Fruit fly (Drosophila melanogaster) whole organism, prepupa: ENCODE measurements around the gene CG2202.

Experiments used
- Blimp-1 ChIP-seq: fragments of 200-800 bp; sonication (Bioruptor generic); optimal IDR thresholded peaks from 3 replicates; lab custom pipeline; 2017; ENCODE audit warnings: missing biosample characterization, missing genetic modification characterization, mild to moderate bottlenecking, moderate library complexity, missing genetic modification reagents
- CG10631 ChIP-seq: fragments of 200-800 bp; sonication (Bioruptor generic); optimal IDR thresholded peaks from 2 replicates; lab custom pipeline; 2016; ENCODE audit warnings: missing biosample characterization, missing genetic modification characterization
- CG10669 ChIP-seq: fragments of 200-800 bp; sonication (Bioruptor generic); optimal IDR thresholded peaks from 3 replicates; lab custom pipeline; 2018; ENCODE audit warnings: missing biosample characterization, mild to moderate bottlenecking, missing genetic modification characterization, moderate library complexity
- CG11294 ChIP-seq: fragments of 200-800 bp; sonication (Bioruptor generic); IDR thresholded peaks from 2 replicates; pipeline ENCODE4 v1.3.6; 2022; ENCODE audit warnings: missing biosample characterization, missing genetic modification characterization
- CG11762 ChIP-seq: fragments of 200-800 bp; sonication (Bioruptor generic); optimal IDR thresholded peaks from 3 replicates; lab custom pipeline; 2016; ENCODE audit warnings: missing biosample characterization, missing genetic modification characterization; ENCODE audit not compliant: insufficient read depth
- CG11902 ChIP-seq: fragments of 200-800 bp; sonication (Bioruptor generic); optimal IDR thresholded peaks from 3 replicates; lab custom pipeline; 2016; ENCODE audit warnings: missing biosample characterization, missing genetic modification characterization
- CG15336 ChIP-seq: fragments of 200-800 bp; sonication (Bioruptor generic); IDR thresholded peaks from 2 replicates; pipeline ENCODE4 v1.3.6; 2022; ENCODE audit warnings: missing biosample characterization, missing genetic modification characterization
- CG1621 ChIP-seq: fragments of 200-800 bp; sonication (Bioruptor generic); optimal IDR thresholded peaks from 3 replicates; lab custom pipeline; 2018; ENCODE audit warnings: missing biosample characterization, mild to moderate bottlenecking, missing genetic modification characterization
- CG16779 ChIP-seq: fragments of 200-800 bp; sonication (Bioruptor generic); optimal IDR thresholded peaks from 3 replicates; lab custom pipeline; 2017; ENCODE audit warnings: missing biosample characterization, mild to moderate bottlenecking, missing genetic modification characterization
- CG31627 ChIP-seq: fragments of 200-800 bp; sonication (Bioruptor generic); optimal IDR thresholded peaks from 3 replicates; lab custom pipeline; 2016; ENCODE audit warnings: missing biosample characterization, missing genetic modification characterization
- CG32006 ChIP-seq: fragments of 200-800 bp; sonication (Bioruptor generic); optimal IDR thresholded peaks from 3 replicates; lab custom pipeline; 2017; ENCODE audit warnings: missing biosample characterization, mild to moderate bottlenecking, missing genetic modification characterization
- CG34406 ChIP-seq: fragments of 200-800 bp; sonication (Bioruptor generic); optimal IDR thresholded peaks from 3 replicates; lab custom pipeline; 2016; ENCODE audit warnings: missing biosample characterization, missing genetic modification characterization
- CG3919 ChIP-seq: fragments of 200-800 bp; sonication (Bioruptor generic); optimal IDR thresholded peaks from 3 replicates; lab custom pipeline; 2016; ENCODE audit warnings: missing biosample characterization, missing genetic modification characterization
- CG6163 ChIP-seq: fragments of 200-800 bp; sonication (Bioruptor generic); IDR thresholded peaks from 3 replicates; pipeline ENCODE4 v1.3.6; 2022; ENCODE audit warnings: missing biosample characterization, missing genetic modification characterization
- CG6276 ChIP-seq: fragments of 200-800 bp; sonication (Bioruptor generic); optimal IDR thresholded peaks from 2 replicates; lab custom pipeline; 2017; ENCODE audit warnings: missing biosample characterization, mild to moderate bottlenecking, missing genetic modification characterization
- CG6792 ChIP-seq: fragments of 200-800 bp; sonication (Bioruptor generic); optimal IDR thresholded peaks from 3 replicates; lab custom pipeline; 2016; ENCODE audit warnings: missing biosample characterization, missing genetic modification characterization
- CG6808 ChIP-seq: fragments of 200-800 bp; sonication (Bioruptor generic); optimal IDR thresholded peaks from 3 replicates; lab custom pipeline; 2017; ENCODE audit warnings: missing biosample characterization, missing genetic modification characterization, mild to moderate bottlenecking, moderate library complexity, missing genetic modification reagents
- CG6854 ChIP-seq: fragments of 200-800 bp; sonication (Bioruptor generic); optimal IDR thresholded peaks from 2 replicates; lab custom pipeline; 2017; ENCODE audit warnings: missing biosample characterization, mild to moderate bottlenecking, missing genetic modification characterization
- CG7368 ChIP-seq: fragments of 200-800 bp; sonication (Bioruptor generic); optimal IDR thresholded peaks from 3 replicates; lab custom pipeline; 2016; ENCODE audit warnings: missing biosample characterization, missing genetic modification characterization
- CG8119 ChIP-seq: fragments of 200-800 bp; sonication (Bioruptor generic); IDR thresholded peaks from 3 replicates; pipeline ENCODE4 v1.3.6; 2022; ENCODE audit warnings: missing biosample characterization, missing genetic modification characterization
- CG8319 ChIP-seq: fragments of 200-800 bp; sonication (Bioruptor generic); optimal IDR thresholded peaks from 3 replicates; lab custom pipeline; 2016; ENCODE audit warnings: missing biosample characterization, missing genetic modification characterization
- CG8632 ChIP-seq: fragments of 200-800 bp; sonication (Bioruptor generic); optimal IDR thresholded peaks from 3 replicates; lab custom pipeline; 2016; ENCODE audit warnings: missing biosample characterization, missing genetic modification characterization
- Eip78C ChIP-seq: fragments of 200-800 bp; sonication (Bioruptor generic); peaks from one replicate; lab custom pipeline; 2016; ENCODE audit warnings: missing biosample characterization, missing genetic modification characterization
- Eip93F ChIP-seq: fragments of 200-800 bp; sonication (Bioruptor generic); optimal IDR thresholded peaks from 2 replicates; lab custom pipeline; 2016; ENCODE audit warnings: missing biosample characterization, mild to moderate bottlenecking, missing genetic modification characterization
- Ets21C ChIP-seq: fragments of 200-800 bp; sonication (Bioruptor generic); optimal IDR thresholded peaks from 3 replicates; lab custom pipeline; 2016; ENCODE audit warnings: missing biosample characterization, missing genetic modification characterization
- Ets96B ChIP-seq: fragments of 200-800 bp; optimal IDR thresholded peaks from 2 replicates; lab custom pipeline; 2019; ENCODE audit warnings: missing biosample characterization, mild to moderate bottlenecking, missing genetic modification characterization, moderate library complexity
- Gug ChIP-seq: fragments of 200-800 bp; sonication (Bioruptor generic); IDR thresholded peaks from 2 replicates; pipeline ENCODE4 v1.3.6; 2022; ENCODE audit warnings: missing biosample characterization, missing genetic modification characterization
- Hr38 ChIP-seq: sonication (Bioruptor generic); optimal IDR thresholded peaks from 2 replicates; lab custom pipeline; 2016; ENCODE audit warnings: missing biosample characterization, missing genetic modification characterization
- Hr39 ChIP-seq: fragments of 200-800 bp; sonication (Bioruptor generic); optimal IDR thresholded peaks from 2 replicates; lab custom pipeline; 2016; ENCODE audit warnings: missing biosample characterization, missing genetic modification characterization
- Lpt ChIP-seq: fragments of 200-800 bp; sonication (Bioruptor generic); optimal IDR thresholded peaks from 3 replicates; lab custom pipeline; 2016; ENCODE audit warnings: missing biosample characterization, missing genetic modification characterization
- Met ChIP-seq: fragments of 200-800 bp; sonication (Bioruptor generic); optimal IDR thresholded peaks from 3 replicates; lab custom pipeline; 2016; ENCODE audit warnings: missing biosample characterization, missing genetic modification characterization
- Smox ChIP-seq: fragments of 200-800 bp; sonication (Bioruptor generic); optimal IDR thresholded peaks from 3 replicates; lab custom pipeline; 2016; ENCODE audit warnings: missing biosample characterization, missing genetic modification characterization
- Sox102F ChIP-seq: fragments of 200-800 bp; sonication (Bioruptor generic); optimal IDR thresholded peaks from 2 replicates; lab custom pipeline; 2016; ENCODE audit warnings: missing biosample characterization, mild to moderate bottlenecking, missing genetic modification characterization
- Sox14 ChIP-seq: fragments of 200-800 bp; sonication (Bioruptor generic); optimal IDR thresholded peaks from 3 replicates; lab custom pipeline; 2016; ENCODE audit warnings: missing biosample characterization, missing genetic modification characterization
- Sox15 ChIP-seq: fragments of 200-800 bp; sonication (Bioruptor generic); optimal IDR thresholded peaks from 3 replicates; lab custom pipeline; 2016; ENCODE audit warnings: missing biosample characterization, missing genetic modification characterization
- achi ChIP-seq: fragments of 200-800 bp; sonication (Bioruptor generic); optimal IDR thresholded peaks from 3 replicates; lab custom pipeline; 2016; ENCODE audit warnings: missing biosample characterization, missing genetic modification characterization
- cyc ChIP-seq: fragments of 200-800 bp; sonication (Bioruptor generic); optimal IDR thresholded peaks from 3 replicates; lab custom pipeline; 2016; ENCODE audit warnings: missing biosample characterization, missing genetic modification characterization
- dac ChIP-seq: fragments of 200-800 bp; sonication (Bioruptor generic); optimal IDR thresholded peaks from 2 replicates; lab custom pipeline; 2017; ENCODE audit warnings: missing biosample characterization, mild to moderate bottlenecking, missing genetic modification characterization
- dsx ChIP-seq: fragments of 200-800 bp; optimal IDR thresholded peaks from 3 replicates; lab custom pipeline; 2019; ENCODE audit warnings: missing biosample characterization, mild to moderate bottlenecking, missing genetic modification characterization, moderate library complexity; ENCODE audit not compliant: poor library complexity, severe bottlenecking
- eg ChIP-seq: fragments of 200-800 bp; sonication (Bioruptor generic); IDR thresholded peaks from 3 replicates; pipeline ENCODE4 v1.3.6; 2022; ENCODE audit warnings: missing biosample characterization, missing genetic modification characterization
- esn ChIP-seq: fragments of 200-800 bp; sonication (Bioruptor generic); optimal IDR thresholded peaks from 2 replicates; lab custom pipeline; 2016; ENCODE audit warnings: missing biosample characterization, mild to moderate bottlenecking, missing genetic modification characterization, moderate library complexity
- fd59A ChIP-seq: fragments of 200-800 bp; sonication (Bioruptor generic); optimal IDR thresholded peaks from 2 replicates; lab custom pipeline; 2017; ENCODE audit warnings: missing biosample characterization, mild to moderate bottlenecking, missing genetic modification characterization, missing genetic modification reagents
- fd85E ChIP-seq: fragments of 200-800 bp; sonication (Bioruptor generic); optimal IDR thresholded peaks from 3 replicates; lab custom pipeline; 2016; ENCODE audit warnings: missing biosample characterization, missing genetic modification characterization
- fkh ChIP-seq: fragments of 200-800 bp; sonication (Bioruptor generic); optimal IDR thresholded peaks from 3 replicates; lab custom pipeline; 2017; ENCODE audit warnings: missing biosample characterization, mild to moderate bottlenecking, missing genetic modification characterization, moderate library complexity
- lz ChIP-seq: fragments of 200-800 bp; sonication (Bioruptor generic); optimal IDR thresholded peaks from 3 replicates; lab custom pipeline; 2016; ENCODE audit warnings: missing biosample characterization, missing genetic modification characterization
- net ChIP-seq: fragments of 200-800 bp; sonication (Bioruptor generic); optimal IDR thresholded peaks from 3 replicates; lab custom pipeline; 2016; ENCODE audit warnings: missing biosample characterization, missing genetic modification characterization
- pdm3 ChIP-seq: fragments of 200-800 bp; sonication (Bioruptor generic); optimal IDR thresholded peaks from 3 replicates; lab custom pipeline; 2016; ENCODE audit warnings: missing biosample characterization, missing genetic modification characterization
- salr ChIP-seq, 2 experiments: fragments of 200-800 bp; sonication (Bioruptor generic); optimal IDR thresholded peaks; 3 replicates each; lab custom pipeline; 2016 to 2018; ENCODE audit warnings: missing biosample characterization in 2 of 2, missing genetic modification characterization in 2 of 2, mild to moderate bottlenecking in 1 of 2
- spab ChIP-seq: fragments of 200-800 bp; sonication (Bioruptor generic); optimal IDR thresholded peaks from 2 replicates; lab custom pipeline; 2017; ENCODE audit warnings: missing biosample characterization, mild to moderate bottlenecking, missing genetic modification characterization, missing genetic modification reagents
- ss ChIP-seq, 2 experiments: fragments of 200-800 bp; sonication (Bioruptor generic); optimal IDR thresholded peaks; 2 replicates in 1 of 2; 3 replicates in 1 of 2; lab custom pipeline; 2017 to 2018; ENCODE audit warnings: mild to moderate bottlenecking in 2 of 2, missing biosample characterization in 2 of 2, missing genetic modification characterization in 2 of 2, moderate library complexity in 1 of 2
- svp ChIP-seq: fragments of 200-800 bp; sonication (Bioruptor generic); peaks from one replicate; lab custom pipeline; 2016; ENCODE audit warnings: missing biosample characterization, missing genetic modification characterization
- topi ChIP-seq: fragments of 200-800 bp; sonication (Bioruptor generic); optimal IDR thresholded peaks from 3 replicates; lab custom pipeline; 2016; ENCODE audit warnings: missing biosample characterization, missing genetic modification characterization
- vri ChIP-seq: fragments of 200-800 bp; sonication (Bioruptor generic); optimal IDR thresholded peaks from 3 replicates; lab custom pipeline; 2016; ENCODE audit warnings: missing biosample characterization, mild to moderate bottlenecking, missing genetic modification characterization

Gene CG2202

DNA sequence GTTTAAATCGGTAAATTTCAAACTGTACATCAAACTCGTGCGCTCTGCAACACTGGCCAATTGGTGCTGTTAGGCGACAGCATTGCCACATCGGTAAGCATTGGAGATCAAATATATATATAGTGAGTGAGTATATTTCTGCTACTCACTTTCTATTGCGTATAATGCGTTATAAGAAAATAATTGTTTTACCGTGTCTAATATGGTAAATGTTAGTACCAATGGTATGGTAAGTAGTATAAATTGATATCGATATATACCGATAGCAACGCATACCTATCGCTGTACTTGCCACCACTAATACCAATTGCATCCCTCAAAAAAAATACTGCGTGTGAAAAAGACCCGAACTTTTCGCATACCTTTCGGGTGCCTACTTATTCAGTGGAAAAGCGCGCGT lies 8.8 kb downstream of the CG2202 start, which contains the start of the genes sofe and CG2186:
Gene sofe (minus strand): TSS at position 38 of the 400 bp plus-strand sequence.
Gene CG2186 (plus strand): TSS at position 280 of the 400 bp plus-strand sequence.
- peak; percentile 69 for TF ChIP-seq Eip78C
- peak; percentile 43 for TF ChIP-seq esn
- TF ChIP-seq CG16779 (tag; lab: Kevin White, UChicago): no peak
- no peak for TF ChIP-seq CG11762 (GFP tag; lab: Kevin White, UChicago)
- TF ChIP-seq vri (GFP tag; lab: Kevin White, UChicago): no peak
- TF ChIP-seq dac (GFP tag; lab: Kevin White, UChicago): no peak
- TF ChIP-seq Lpt (GFP tag; lab: Kevin White, UChicago): no peak
- TF ChIP-seq dsx: no peak
- no peak for TF ChIP-seq CG15336 (GFP tag; lab: Robert Waterston, UW)
- no peak for TF ChIP-seq pdm3
- no peak for TF ChIP-seq CG7368 (GFP tag; lab: Kevin White, UChicago)
- TF ChIP-seq CG1621 (tag; lab: Kevin White, UChicago): no peak
- TF ChIP-seq CG6276 (GFP tag; lab: Kevin White, UChicago): no peak
- no peak for TF ChIP-seq CG3919
- TF ChIP-seq fd85E (GFP tag; lab: Kevin White, UChicago): no peak
- TF ChIP-seq CG11294: no peak
- no peak for TF ChIP-seq CG34406
- no peak for TF ChIP-seq Hr38 (GFP tag; lab: Kevin White, UChicago)
- TF ChIP-seq ss (GFP tag; optimal IDR thresholded peaks at IDR 0.05; lab: Kevin White, UChicago): no peak
- TF ChIP-seq topi: peak; percentile 33
- TF ChIP-seq CG31627: peak; percentile 53
- no peak for TF ChIP-seq CG11902 (GFP tag; lab: Kevin White, UChicago)
- TF ChIP-seq CG6854: no peak
- no peak for TF ChIP-seq net (GFP tag; lab: Kevin White, UChicago)
- TF ChIP-seq Met (GFP tag; lab: Kevin White, UChicago): no peak
- no peak for TF ChIP-seq CG10669 (GFP tag; lab: Kevin White, UChicago)
- no peak for TF ChIP-seq Blimp-1 (GFP tag; lab: Kevin White, UChicago)
- peak; percentile 40 for TF ChIP-seq Ets21C (GFP tag; lab: Kevin White, UChicago)
- peak; percentile 56 for TF ChIP-seq lz (GFP tag; lab: Kevin White, UChicago)
- TF ChIP-seq Sox14 (GFP tag; lab: Kevin White, UChicago): no peak
- no peak for TF ChIP-seq Sox15 (GFP tag; lab: Kevin White, UChicago)
- TF ChIP-seq fkh: no peak
- no peak for TF ChIP-seq CG8119
- no peak for TF ChIP-seq CG8632 (GFP tag; lab: Kevin White, UChicago)
- TF ChIP-seq CG6163 (GFP tag; lab: Robert Waterston, UW): 0 out of 3 replicates have a peak, but pooled peaks have one; percentile 15
- TF ChIP-seq CG10631 (GFP tag; lab: Kevin White, UChicago): no peak
- TF ChIP-seq eg (GFP tag; lab: Robert Waterston, UW): peak; percentile 37; the same call in 1 of the 3 replicates
- TF ChIP-seq Eip93F (GFP tag; lab: Kevin White, UChicago): no peak
- peak; percentile 52 for TF ChIP-seq cyc
- peak; percentile 34; the same call in 1 of the 2 replicates for TF ChIP-seq Gug (GFP tag; lab: Robert Waterston, UW)
- TF ChIP-seq fd59A (GFP tag; lab: Kevin White, UChicago): no peak
- TF ChIP-seq CG8319 (GFP tag; lab: Kevin White, UChicago): no peak
- no peak for TF ChIP-seq salr (GFP tag; optimal IDR thresholded peaks at IDR 0.05; lab: Kevin White, UChicago)
- TF ChIP-seq CG6792: no peak
- TF ChIP-seq Smox (GFP tag; lab: Kevin White, UChicago): peak; percentile 43
- no peak for TF ChIP-seq spab (GFP tag; lab: Kevin White, UChicago)
- no peak for TF ChIP-seq CG6808
- TF ChIP-seq svp (GFP tag; lab: Kevin White, UChicago): no peak
- TF ChIP-seq CG32006 (GFP tag; lab: Kevin White, UChicago): no peak
- peak; percentile 15 for TF ChIP-seq Ets96B (tag; lab: Kevin White, UChicago)
- TF ChIP-seq Hr39 (GFP tag; lab: Kevin White, UChicago): peak; percentile 47
- TF ChIP-seq Sox102F (GFP tag; lab: Kevin White, UChicago): no peak
- TF ChIP-seq achi (GFP tag; lab: Kevin White, UChicago): no peak
